Fruit fly (Drosophila melanogaster): Measurements from ENCODE around the gene CG1835.

CG1835 gene

DNA sequence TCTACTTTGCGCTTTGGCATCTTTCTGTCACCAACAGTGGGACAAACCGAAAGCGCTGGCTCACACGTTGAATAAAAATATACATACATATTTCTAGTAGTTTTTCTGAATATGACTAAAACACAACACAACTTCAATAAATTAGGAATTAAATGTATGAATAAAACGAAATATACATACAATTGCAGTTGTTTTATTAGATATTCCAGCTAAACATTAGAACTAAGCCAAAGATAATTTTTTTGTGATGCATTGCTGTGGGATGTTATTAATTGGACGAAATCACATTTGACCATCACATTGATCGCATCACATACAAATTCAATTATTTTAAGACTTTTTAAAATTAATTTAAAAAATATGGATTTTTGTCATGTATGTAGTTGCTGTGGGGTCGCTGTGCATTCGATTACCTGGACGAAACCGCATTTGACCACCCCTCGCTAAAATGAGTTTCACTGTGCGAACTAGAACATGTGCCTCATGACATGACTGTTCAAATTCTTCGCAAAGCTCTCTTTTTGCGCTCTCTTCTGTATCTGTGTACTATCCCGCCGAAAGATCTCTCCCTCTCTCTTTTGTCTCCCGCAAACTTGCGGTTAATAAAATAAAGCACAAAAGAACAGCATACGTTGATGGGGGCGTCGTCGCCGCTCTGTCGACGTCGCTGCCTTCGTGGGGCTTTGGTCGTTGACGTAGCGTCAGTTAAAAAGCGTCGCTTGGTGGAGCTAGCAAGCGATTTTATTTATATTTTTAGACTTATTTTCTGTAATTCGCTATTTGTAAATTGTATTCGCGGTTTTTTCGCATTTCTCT, 5.0 kb upstream of the CG1835 start, which contains the start of gene Cyp6v1 (continued):
- TF ChIP-seq zen2 (GFP tag; IDR thresholded peaks at IDR 0.05; ENCODE audit: partially characterized antibody) = no peak
- TF ChIP-seq H2.0 (GFP tag; IDR thresholded peaks at IDR 0.05) = no peak
- TF ChIP-seq CG15696 (tag; optimal IDR thresholded peaks at IDR 0.05) = no peak
- TF ChIP-seq CG17568 (GFP tag; optimal IDR thresholded peaks at IDR 0.05) = no peak
- no peak for TF ChIP-seq pita (GFP tag; optimal IDR thresholded peaks at IDR 0.05)
- TF ChIP-seq CG15011 (GFP tag; optimal IDR thresholded peaks at IDR 0.05) = peak; percentile 40
- no peak for TF ChIP-seq Mad (GFP tag; optimal IDR thresholded peaks at IDR 0.05)
- no peak for TF ChIP-seq cas (GFP tag; IDR thresholded peaks at IDR 0.05)
- peak; percentile 65 for TF ChIP-seq grau (tag; optimal IDR thresholded peaks at IDR 0.05)
- no peak for TF ChIP-seq lov (optimal IDR thresholded peaks at IDR 0.05)
- no peak for TF ChIP-seq lov (GFP tag; IDR thresholded peaks at IDR 0.05)
- no peak for TF ChIP-seq Dp (GFP tag; optimal IDR thresholded peaks at IDR 0.05)
- no peak for TF ChIP-seq CG11398 (GFP tag; optimal IDR thresholded peaks at IDR 0.05)
- no peak for TF ChIP-seq CG32767 (GFP tag; IDR thresholded peaks at IDR 0.05)
- peak; percentile 21 for TF ChIP-seq CG12155 (GFP tag; optimal IDR thresholded peaks at IDR 0.05)
- TF ChIP-seq fd3F (GFP tag; optimal IDR thresholded peaks at IDR 0.05) = peak; percentile 15
- TF ChIP-seq D (optimal IDR thresholded peaks at IDR 0.05) = no peak
- TF ChIP-seq D (GFP tag; optimal IDR thresholded peaks at IDR 0.05) = no peak
- no peak for TF ChIP-seq HmgZ (tag; optimal IDR thresholded peaks at IDR 0.05)
- no peak for TF ChIP-seq pum (GFP tag; optimal IDR thresholded peaks at IDR 0.05)
- TF ChIP-seq CG2875 (GFP tag; optimal IDR thresholded peaks at IDR 0.05) = no peak
- TF ChIP-seq disco-r (GFP tag; optimal IDR thresholded peaks at IDR 0.05) = no peak
- peak; percentile 53; the same call in 1 of the 3 replicates for TF ChIP-seq CG7357 (GFP tag; IDR thresholded peaks at IDR 0.05)
- no peak for TF ChIP-seq CG1792 (GFP tag; optimal IDR thresholded peaks at IDR 0.05)
- TF ChIP-seq CG12942 (GFP tag; optimal IDR thresholded peaks at IDR 0.05) = no peak
- no peak for TF ChIP-seq Sry-β (GFP tag; optimal IDR thresholded peaks at IDR 0.05)
- TF ChIP-seq CG12391 (tag; optimal IDR thresholded peaks at IDR 0.05) = peak; percentile 28
- no peak for TF ChIP-seq kah (GFP tag; optimal IDR thresholded peaks at IDR 0.05)
- TF ChIP-seq Doc3 (GFP tag; IDR thresholded peaks at IDR 0.05; ENCODE audit: partially characterized antibody) = no peak
- TF ChIP-seq CG10274 (GFP tag; optimal IDR thresholded peaks at IDR 0.05) = no peak
- no peak for TF ChIP-seq CG31365 (tag; optimal IDR thresholded peaks at IDR 0.05)
- no peak for TF ChIP-seq HLHmδ (GFP tag; optimal IDR thresholded peaks at IDR 0.05)
- no peak for TF ChIP-seq wor (GFP tag; IDR thresholded peaks at IDR 0.05)
- TF ChIP-seq CG7786 (GFP tag; optimal IDR thresholded peaks at IDR 0.05) = no peak
- TF ChIP-seq nerfin-1 (tag; optimal IDR thresholded peaks at IDR 0.05) = no peak
- TF ChIP-seq sc (optimal IDR thresholded peaks at IDR 0.05) = no peak
- no peak for TF ChIP-seq sc (GFP tag; optimal IDR thresholded peaks at IDR 0.05)
- peak; percentile 28 for TF ChIP-seq CG6654 (GFP tag; optimal IDR thresholded peaks at IDR 0.05)
- TF ChIP-seq pzg (GFP tag; optimal IDR thresholded peaks at IDR 0.05) = no peak
- no peak for TF ChIP-seq sqz (GFP tag; optimal IDR thresholded peaks at IDR 0.05)
- TF ChIP-seq unc-4 (GFP tag; IDR thresholded peaks at IDR 0.05; ENCODE audit: partially characterized antibody) = no peak
- no peak for TF ChIP-seq CG1832 (GFP tag; optimal IDR thresholded peaks at IDR 0.05)
- TF ChIP-seq CG10209 (GFP tag; optimal IDR thresholded peaks at IDR 0.05) = peak; percentile 44
- TF ChIP-seq Opbp (GFP tag; IDR thresholded peaks at IDR 0.05; ENCODE audit: partially characterized antibody) = no peak
- peak; percentile 3 for TF ChIP-seq CG17829 (tag; optimal IDR thresholded peaks at IDR 0.05)
- no peak for TF ChIP-seq chm (GFP tag; IDR thresholded peaks at IDR 0.05)
- TF ChIP-seq Asciz (GFP tag; optimal IDR thresholded peaks at IDR 0.05) = no peak
- no peak for TF ChIP-seq CG43689 (GFP tag; IDR thresholded peaks at IDR 0.05)
- TF ChIP-seq B-H2 (GFP tag; optimal IDR thresholded peaks at IDR 0.05) = peak; percentile 7
- no peak for TF ChIP-seq Side (GFP tag; optimal IDR thresholded peaks at IDR 0.05)
